Fruit fly (Drosophila melanogaster) whole organism, embryonic: ENCODE results near the gene Pif1A.

Source experiments
- Ada2b ChIP-seq: fragments of 200-800 bp; sonication (Bioruptor generic); IDR thresholded peaks from 2 replicates; pipeline ENCODE4 v1.3.6; 2022; ENCODE audit warnings: missing biosample characterization, missing genetic modification characterization
- Aef1 ChIP-seq: fragments of 200-800 bp; sonication (Bioruptor generic); IDR thresholded peaks from 3 replicates; pipeline ENCODE4 v1.3.6; 2022; ENCODE audit warnings: missing biosample characterization, missing genetic modification characterization
- CG11398 ChIP-seq: fragments of 200-800 bp; sonication (Bioruptor generic); optimal IDR thresholded peaks from 2 replicates; lab custom pipeline; 2016; ENCODE audit warnings: missing biosample characterization, missing genetic modification characterization
- CG14667 ChIP-seq: fragments of 200-800 bp; sonication (Bioruptor generic); IDR thresholded peaks from 2 replicates; pipeline ENCODE4 v1.3.6; 2022; ENCODE audit warnings: missing biosample characterization, missing genetic modification characterization
- CG15269 ChIP-seq: fragments of 200-800 bp; sonication (Bioruptor generic); optimal IDR thresholded peaks from 2 replicates; lab custom pipeline; 2018; ENCODE audit warnings: missing biosample characterization, mild to moderate bottlenecking, missing genetic modification characterization, moderate library complexity
- CG15696 ChIP-seq: fragments of 200-800 bp; sonication (Bioruptor generic); optimal IDR thresholded peaks from 2 replicates; lab custom pipeline; 2019; ENCODE audit warnings: missing biosample characterization, mild to moderate bottlenecking, missing genetic modification characterization, moderate library complexity
- CG1603 ChIP-seq: fragments of 200-800 bp; sonication (Bioruptor generic); optimal IDR thresholded peaks from 2 replicates; lab custom pipeline; 2019; ENCODE audit warnings: missing biosample characterization, mild to moderate bottlenecking, missing genetic modification characterization, moderate library complexity
- CG1647 ChIP-seq: fragments of 200-800 bp; sonication (Bioruptor generic); optimal IDR thresholded peaks from 3 replicates; lab custom pipeline; 2016; ENCODE audit warnings: missing biosample characterization, missing genetic modification characterization
- CG16863 ChIP-seq: fragments of 200-800 bp; sonication (Bioruptor generic); optimal IDR thresholded peaks from 3 replicates; lab custom pipeline; 2016; ENCODE audit warnings: missing biosample characterization, missing genetic modification characterization
- CG1792 ChIP-seq: fragments of 200-800 bp; sonication (Bioruptor generic); optimal IDR thresholded peaks from 2 replicates; lab custom pipeline; 2016; ENCODE audit warnings: missing biosample characterization, missing genetic modification characterization
- CG18011 ChIP-seq: fragments of 200-800 bp; sonication (Bioruptor generic); optimal IDR thresholded peaks from 2 replicates; lab custom pipeline; 2017; ENCODE audit warnings: missing biosample characterization, missing genetic modification characterization, mild to moderate bottlenecking, moderate library complexity, missing genotype
- CG2202 ChIP-seq: fragments of 200-800 bp; sonication (Bioruptor generic); optimal IDR thresholded peaks from 2 replicates; lab custom pipeline; 2018; ENCODE audit warnings: missing biosample characterization, mild to moderate bottlenecking, missing genetic modification characterization
- CG32767 ChIP-seq: fragments of 200-800 bp; sonication (Bioruptor generic); IDR thresholded peaks from 2 replicates; pipeline ENCODE4 v1.3.6; 2022; ENCODE audit warnings: missing biosample characterization, missing genetic modification characterization
- CG34224 ChIP-seq: fragments of 200-800 bp; sonication (Bioruptor generic); IDR thresholded peaks from 3 replicates; pipeline ENCODE4 v1.3.6; 2022; ENCODE audit warnings: missing biosample characterization, missing genetic modification characterization; ENCODE audit not compliant: partially characterized antibody
- CG5953 ChIP-seq: fragments of 200-800 bp; sonication (Bioruptor generic); IDR thresholded peaks from 2 replicates; pipeline ENCODE4 v1.3.6; 2022; ENCODE audit warnings: missing biosample characterization, missing genetic modification characterization
- CG7357 ChIP-seq: fragments of 200-800 bp; sonication (Bioruptor generic); IDR thresholded peaks from 3 replicates; pipeline ENCODE4 v1.3.6; 2022; ENCODE audit warnings: missing biosample characterization, missing genetic modification characterization
- CG9876 ChIP-seq: fragments of 200-800 bp; sonication (Bioruptor generic); optimal IDR thresholded peaks from 2 replicates; lab custom pipeline; 2016; ENCODE audit warnings: missing biosample characterization, missing genetic modification characterization
- Dek ChIP-seq: fragments of 200-800 bp; sonication (Bioruptor generic); optimal IDR thresholded peaks from 3 replicates; lab custom pipeline; 2019; ENCODE audit warnings: missing biosample characterization, mild to moderate bottlenecking, missing genetic modification characterization, moderate library complexity
- ERR ChIP-seq: fragments of 200-800 bp; sonication (Bioruptor generic); optimal IDR thresholded peaks from 2 replicates; lab custom pipeline; 2016; ENCODE audit warnings: missing biosample characterization, missing genetic modification characterization
- HLH3B ChIP-seq: fragments of 200-800 bp; sonication (Bioruptor generic); IDR thresholded peaks from 2 replicates; pipeline ENCODE4 v1.3.6; 2022; ENCODE audit warnings: missing biosample characterization, missing genetic modification characterization
- HLHmδ ChIP-seq: fragments of 200-800 bp; sonication (Bioruptor generic); optimal IDR thresholded peaks from 2 replicates; lab custom pipeline; 2018; ENCODE audit warnings: missing biosample characterization, mild to moderate bottlenecking, missing genetic modification characterization, moderate library complexity
- Kr ChIP-seq: fragments of 200-800 bp; sonication (Bioruptor generic); optimal IDR thresholded peaks from 2 replicates; lab custom pipeline; 2017; ENCODE audit warnings: missing biosample characterization, mild to moderate bottlenecking, missing genetic modification characterization
- Max ChIP-seq: fragments of 200-800 bp; sonication (Bioruptor generic); optimal IDR thresholded peaks from 2 replicates; lab custom pipeline; 2016; ENCODE audit warnings: missing biosample characterization, mild to moderate bottlenecking, missing genetic modification characterization
- Meics ChIP-seq: fragments of 200-800 bp; sonication (Bioruptor generic); optimal IDR thresholded peaks from 2 replicates; lab custom pipeline; 2017; ENCODE audit warnings: missing biosample characterization, mild to moderate bottlenecking, missing genetic modification characterization
- NC2α ChIP-seq: fragments of 200-800 bp; sonication (Bioruptor generic); optimal IDR thresholded peaks from 2 replicates; lab custom pipeline; 2016; ENCODE audit warnings: missing biosample characterization, missing genetic modification characterization
- Neu2 ChIP-seq: fragments of 200-800 bp; sonication (Bioruptor generic); optimal IDR thresholded peaks from 3 replicates; lab custom pipeline; 2016; ENCODE audit warnings: missing biosample characterization, missing genetic modification characterization, borderline replicate concordance
- Ravus ChIP-seq: fragments of 200-800 bp; sonication (Bioruptor generic); IDR thresholded peaks from 2 replicates; pipeline ENCODE4 v1.3.6; 2022; ENCODE audit warnings: missing biosample characterization, missing genetic modification characterization
- Sox102F ChIP-seq: fragments of 200-800 bp; sonication (Bioruptor generic); optimal IDR thresholded peaks from 2 replicates; lab custom pipeline; 2018; ENCODE audit warnings: missing biosample characterization, mild to moderate bottlenecking, missing genetic modification characterization, moderate library complexity
- ab ChIP-seq: fragments of 200-800 bp; sonication (Bioruptor generic); optimal IDR thresholded peaks from 2 replicates; lab custom pipeline; 2016; ENCODE audit warnings: missing biosample characterization, missing genetic modification characterization
- ara ChIP-seq: fragments of 200-800 bp; sonication (Bioruptor generic); IDR thresholded peaks from 2 replicates; pipeline ENCODE4 v1.3.6; 2022; ENCODE audit warnings: missing biosample characterization, missing genetic modification characterization
- ase ChIP-seq: fragments of 200-800 bp; sonication (Bioruptor generic); IDR thresholded peaks from 3 replicates; pipeline ENCODE4 v1.3.6; 2022; ENCODE audit warnings: missing biosample characterization, missing genetic modification characterization
- ato ChIP-seq: fragments of 200-800 bp; sonication (Bioruptor generic); IDR thresholded peaks from 2 replicates; pipeline ENCODE4 v1.3.6; 2022; ENCODE audit warnings: missing biosample characterization, missing genetic modification characterization; ENCODE audit not compliant: partially characterized antibody
- dimm ChIP-seq: fragments of 200-800 bp; sonication (Bioruptor generic); IDR thresholded peaks from 2 replicates; pipeline ENCODE4 v1.3.6; 2022; ENCODE audit warnings: missing biosample characterization, missing genetic modification characterization
- ems ChIP-seq: fragments of 200-800 bp; sonication (Bioruptor generic); optimal IDR thresholded peaks from 3 replicates; lab custom pipeline; 2016; ENCODE audit warnings: missing biosample characterization, missing genetic modification characterization
- gcm ChIP-seq: fragments of 200-800 bp; sonication (Bioruptor generic); optimal IDR thresholded peaks from 2 replicates; lab custom pipeline; 2019; ENCODE audit warnings: missing biosample characterization, mild to moderate bottlenecking, missing genetic modification characterization, moderate library complexity
- gfzf ChIP-seq: fragments of 200-800 bp; sonication (Bioruptor generic); optimal IDR thresholded peaks from 2 replicates; lab custom pipeline; 2016; ENCODE audit warnings: missing biosample characterization, mild to moderate bottlenecking, missing genetic modification characterization, moderate library complexity
- gsb-n ChIP-seq: fragments of 200-800 bp; sonication (Bioruptor generic); optimal IDR thresholded peaks from 3 replicates; lab custom pipeline; 2018; ENCODE audit warnings: missing biosample characterization, mild to moderate bottlenecking, missing genetic modification characterization
- ham ChIP-seq: fragments of 200-800 bp; sonication (Bioruptor generic); IDR thresholded peaks from 2 replicates; pipeline ENCODE4 v1.3.6; 2022; ENCODE audit warnings: missing biosample characterization, missing genetic modification characterization
- kay ChIP-seq: fragments of 200-800 bp; sonication (Bioruptor generic); optimal IDR thresholded peaks from 2 replicates; lab custom pipeline; 2016; ENCODE audit warnings: missing biosample characterization, missing genetic modification characterization
- ken ChIP-seq: fragments of 200-800 bp; sonication (Bioruptor generic); IDR thresholded peaks from 3 replicates; pipeline ENCODE4 v1.3.6; 2022; ENCODE audit warnings: missing biosample characterization, missing genetic modification characterization
- lov ChIP-seq, 2 experiments: fragments of 200-800 bp in 1 of 2; fragments of >200 bp in 1 of 2; sonication (Bioruptor generic) in 1 of 2; IDR thresholded peaks in 1 of 2; optimal IDR thresholded peaks in 1 of 2; 2 replicates in 1 of 2; 3 replicates in 1 of 2; pipeline versions ENCODE4 v1.3.6 to Lab custom; 2017 to 2022; ENCODE audit warnings: missing biosample characterization in 1 of 2, missing genetic modification characterization in 1 of 2
- maf-S ChIP-seq: fragments of 200-800 bp; sonication (Bioruptor generic); optimal IDR thresholded peaks from 2 replicates; lab custom pipeline; 2016; ENCODE audit warnings: missing biosample characterization, missing genetic modification characterization
- pum ChIP-seq: fragments of 200-800 bp; sonication (Bioruptor generic); optimal IDR thresholded peaks from 2 replicates; lab custom pipeline; 2016; ENCODE audit warnings: missing biosample characterization, missing genetic modification characterization
- pzg ChIP-seq: fragments of 200-800 bp; sonication (Bioruptor generic); optimal IDR thresholded peaks from 3 replicates; lab custom pipeline; 2018; ENCODE audit warnings: missing biosample characterization, mild to moderate bottlenecking, missing genetic modification characterization, moderate library complexity
- ranshi ChIP-seq: fragments of 200-800 bp; sonication (Bioruptor generic); IDR thresholded peaks from 2 replicates; pipeline ENCODE4 v1.3.6; 2022; ENCODE audit warnings: missing biosample characterization, missing genetic modification characterization
- sisA ChIP-seq: fragments of 200-800 bp; sonication (Bioruptor generic); IDR thresholded peaks from 2 replicates; pipeline ENCODE4 v1.3.6; 2022; ENCODE audit warnings: missing biosample characterization, missing genetic modification characterization
- sna ChIP-seq: fragments of 200-800 bp; sonication (Bioruptor generic); IDR thresholded peaks from 2 replicates; pipeline ENCODE4 v1.3.6; 2022; ENCODE audit warnings: missing biosample characterization, missing genetic modification characterization; ENCODE audit not compliant: partially characterized antibody
- tll ChIP-seq, 2 experiments: fragments of 200-800 bp in 1 of 2; fragments of >200 bp in 1 of 2; sonication (Bioruptor generic) in 1 of 2; optimal IDR thresholded peaks; 2 replicates each; lab custom pipeline; 2017 to 2019; ENCODE audit warnings: missing biosample characterization in 2 of 2, missing genetic modification characterization in 2 of 2, mild to moderate bottlenecking in 1 of 2, moderate library complexity in 1 of 2
- trh ChIP-seq: fragments of 200-800 bp; sonication (Bioruptor generic); optimal IDR thresholded peaks from 2 replicates; lab custom pipeline; 2016; ENCODE audit warnings: missing biosample characterization, missing genetic modification characterization
- ttk ChIP-seq: fragments of 200-800 bp; sonication (Bioruptor generic); IDR thresholded peaks from 2 replicates; pipeline ENCODE4 v2.1.2; 2022; ENCODE audit warnings: missing biosample characterization, missing genetic modification characterization

Gene Pif1A

DNA sequence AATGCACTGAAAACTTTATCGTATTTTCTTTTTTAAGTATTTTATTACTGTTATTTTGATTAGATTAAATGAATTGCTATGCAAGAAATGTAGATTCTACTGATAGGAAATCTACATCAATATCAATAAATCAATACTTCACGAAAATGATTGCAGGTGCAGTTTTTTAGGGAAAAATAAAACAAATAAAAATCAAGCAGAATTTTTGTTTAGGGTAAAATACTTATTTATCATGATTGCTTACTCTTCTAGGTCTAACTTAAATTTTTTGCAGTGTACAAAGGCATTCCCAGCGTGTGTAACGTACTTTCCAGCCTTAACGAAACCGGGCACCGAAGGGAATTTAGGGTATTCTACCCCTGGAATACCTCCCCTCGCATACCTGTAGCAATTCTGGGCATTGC is 7.5 kb upstream of the Pif1A start (continued):
- no peak for TF ChIP-seq CG1792
- no peak for TF ChIP-seq ken (GFP tag; lab: Robert Waterston, UW)
- peak; percentile 63 for TF ChIP-seq CG1603
- no peak for TF ChIP-seq HLHmδ (GFP tag; lab: Kevin White, UChicago)
- no peak for TF ChIP-seq ems
- no peak for TF ChIP-seq Ravus
- TF ChIP-seq CG15269 (tag; lab: Kevin White, UChicago) = peak; percentile 34
- peak; percentile 63 for TF ChIP-seq pum (GFP tag; lab: Kevin White, UChicago)
- TF ChIP-seq NC2α (GFP tag; lab: Kevin White, UChicago) = peak; percentile 40
- TF ChIP-seq CG18011 (GFP tag; lab: Kevin White, UChicago) = no peak
- TF ChIP-seq ttk (GFP tag; lab: Robert Waterston, UW) = 0 out of 2 replicates have a peak, but pooled peaks have one; percentile 33
- TF ChIP-seq tll (GFP tag; optimal IDR thresholded peaks at IDR 0.05; lab: Kevin White, UChicago) = peak in 1 of 2 experiments; percentile 98
- no peak for TF ChIP-seq CG5953 (GFP tag; lab: Robert Waterston, UW)
- 0 out of 2 replicates have a peak, but pooled peaks have one; percentile 6 for TF ChIP-seq ranshi
- no peak for TF ChIP-seq CG1647 (GFP tag; lab: Kevin White, UChicago)
- TF ChIP-seq CG7357 (GFP tag; lab: Robert Waterston, UW) = peak; percentile 57; the same call in 1 of the 3 replicates
- TF ChIP-seq CG15696 = peak; percentile 99
- TF ChIP-seq kay (GFP tag; lab: Kevin White, UChicago) = peak; percentile 53
- peak; percentile 25 for TF ChIP-seq Neu2 (GFP tag; lab: Kevin White, UChicago)
- TF ChIP-seq Sox102F (GFP tag; lab: Kevin White, UChicago) = peak; percentile 54
- TF ChIP-seq CG14667 = no peak
- no peak for TF ChIP-seq ase (GFP tag; lab: Robert Waterston, UW)
- 0 out of 2 replicates have a peak, but pooled peaks have one; percentile 34 for TF ChIP-seq CG32767 (GFP tag; lab: Robert Waterston, UW)
- TF ChIP-seq Meics (GFP tag; lab: Kevin White, UChicago) = peak; percentile 21
- no peak for TF ChIP-seq ham (GFP tag; lab: Robert Waterston, UW)
- no peak for TF ChIP-seq gfzf (GFP tag; lab: Kevin White, UChicago)
- peak; percentile 20 for TF ChIP-seq trh (GFP tag; lab: Kevin White, UChicago)
- TF ChIP-seq dimm (GFP tag; lab: Robert Waterston, UW) = no peak
- TF ChIP-seq CG11398 (GFP tag; lab: Kevin White, UChicago) = peak; percentile 17
- TF ChIP-seq HLH3B (GFP tag; lab: Robert Waterston, UW) = peak; percentile 28; the same call in 1 of the 2 replicates
- peak; percentile 61 for TF ChIP-seq CG16863 (GFP tag; lab: Kevin White, UChicago)
- peak; percentile 18 for TF ChIP-seq maf-S (GFP tag; lab: Kevin White, UChicago)
- peak; percentile 73 for TF ChIP-seq CG2202
- no peak for TF ChIP-seq lov (optimal IDR thresholded peaks at IDR 0.05; lab: Kevin White, UChicago)
- peak; percentile 63; the same call in 1 of the 3 replicates for TF ChIP-seq lov (GFP tag; IDR thresholded peaks at IDR 0.05; lab: Robert Waterston, UW)
- no peak for TF ChIP-seq Aef1
- peak; percentile 85 for TF ChIP-seq gsb-n (tag; lab: Kevin White, UChicago)
- TF ChIP-seq pzg (GFP tag; lab: Kevin White, UChicago) = no peak
- peak; percentile 66 for TF ChIP-seq Max (GFP tag; lab: Kevin White, UChicago)
- peak; percentile 32; the same call in 1 of the 2 replicates for TF ChIP-seq sisA (GFP tag; lab: Robert Waterston, UW)
- no peak for TF ChIP-seq Dek
- no peak for TF ChIP-seq ato (GFP tag; lab: Robert Waterston, UW)
- TF ChIP-seq ERR (GFP tag; lab: Kevin White, UChicago) = no peak
- TF ChIP-seq sna (GFP tag; lab: Robert Waterston, UW) = no peak
- peak; percentile 57 for TF ChIP-seq ara (GFP tag; lab: Robert Waterston, UW)
- peak; percentile 61 for TF ChIP-seq Kr
- TF ChIP-seq CG34224 (GFP tag; lab: Robert Waterston, UW) = no peak
- no peak for TF ChIP-seq ab (GFP tag; lab: Kevin White, UChicago)
- TF ChIP-seq gcm (GFP tag; lab: Kevin White, UChicago) = peak; percentile 88
- TF ChIP-seq CG9876 (GFP tag; lab: Kevin White, UChicago) = peak; percentile 2
- no peak for TF ChIP-seq Ada2b
